Fruit fly (Drosophila melanogaster) whole organism, adult: ENCODE data around the gene CG10132.

Source experiments
- CG5204 ChIP-seq: fragments of 200-800 bp; sonication (Bioruptor generic); optimal IDR thresholded peaks from 2 replicates; lab custom pipeline; 2016; ENCODE audit warnings: missing biosample characterization, missing genetic modification characterization
- bab1 ChIP-seq: fragments of 200-800 bp; sonication (Bioruptor generic); optimal IDR thresholded peaks from 3 replicates; lab custom pipeline; 2019; ENCODE audit warnings: missing biosample characterization, mild to moderate bottlenecking, missing genetic modification characterization, moderate library complexity
- kay ChIP-seq: fragments of 200-800 bp; sonication (Bioruptor generic); peaks from one replicate; lab custom pipeline; 2016; ENCODE audit warnings: missing biosample characterization, missing genetic modification characterization, borderline replicate concordance

DNA sequence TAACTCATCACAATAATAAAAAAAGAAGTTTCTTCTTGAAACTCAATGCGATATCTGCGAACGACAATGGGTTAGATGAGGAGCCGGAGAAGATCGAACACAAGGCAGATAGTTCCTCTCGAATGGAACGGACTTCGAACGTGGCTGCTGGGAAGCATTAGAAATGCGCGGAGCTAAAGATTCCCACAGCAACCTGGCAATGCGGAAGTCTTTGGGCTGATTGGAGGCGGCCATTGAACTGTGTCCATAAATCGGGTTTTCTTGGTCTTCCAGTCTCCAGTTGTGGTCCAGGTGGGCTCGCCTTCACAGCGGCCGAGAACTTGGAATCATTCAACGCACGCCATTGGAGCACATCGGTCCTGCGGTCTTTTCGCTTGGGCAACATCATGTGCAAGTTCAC is 21.7 kb downstream of the CG10132 start, which contains the start of gene CG13081:
- TF ChIP-seq bab1 (GFP tag; lab: Kevin White, UChicago) (no peak), kay (GFP tag; lab: Kevin White, UChicago) (no peak), CG5204 (no peak)
